Fruit fly (Drosophila melanogaster): ENCODE data around the gene kuk.

kuk gene

DNA sequence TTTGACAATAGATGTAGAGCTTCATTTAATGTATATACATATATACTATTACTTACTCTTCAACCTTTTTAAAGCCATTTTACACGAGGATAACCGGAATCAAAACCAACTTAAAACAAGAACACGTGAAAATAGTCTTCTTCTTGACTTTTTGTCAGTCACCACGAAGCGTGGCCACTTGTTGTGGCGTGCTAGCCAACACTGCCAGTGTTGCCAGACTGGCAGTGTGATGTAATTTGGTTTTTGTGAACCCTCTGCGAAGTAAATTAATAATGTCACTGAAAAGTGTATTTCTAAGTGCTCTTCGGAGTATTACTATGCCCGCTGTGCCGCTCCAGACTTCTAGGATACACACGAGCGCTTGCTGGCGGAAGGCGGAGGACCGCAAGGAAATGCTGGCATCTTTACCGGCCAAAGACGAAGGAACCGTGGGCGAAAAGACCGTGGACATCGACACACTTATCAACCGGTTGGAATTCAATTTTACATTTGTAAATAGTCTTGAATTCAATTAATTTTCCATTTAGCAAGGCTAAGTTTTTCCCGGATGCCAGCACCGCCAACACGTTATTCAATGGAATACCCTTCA lies 7.4 kb upstream of the kuk start, which contains the start of the genes Ns1 and mRpS11 (continued):
- peak; percentile 96 for TF ChIP-seq CG4617 (GFP tag; optimal IDR thresholded peaks at IDR 0.05; ENCODE audit: borderline replicate concordance)
- TF ChIP-seq CG8944 (GFP tag; optimal IDR thresholded peaks at IDR 0.05), result no peak
- no peak for TF ChIP-seq CG17328 (GFP tag; IDR thresholded peaks at IDR 0.05)
- TF ChIP-seq insv (GFP tag; optimal IDR thresholded peaks at IDR 0.05), result peak in 1 of 2 experiments; percentile 11
- peak; percentile 29 to 52 for TF ChIP-seq dpn (GFP tag; optimal IDR thresholded peaks at IDR 0.05)
- TF ChIP-seq CG33557 (GFP tag; optimal IDR thresholded peaks at IDR 0.05), result no peak
- TF ChIP-seq hb (GFP tag; IDR thresholded peaks at IDR 0.05; ENCODE audit: partially characterized antibody), result no peak
- no peak for TF ChIP-seq emc (GFP tag; optimal IDR thresholded peaks at IDR 0.05)
- peak; percentile 2 for TF ChIP-seq Atf-2 (GFP tag; optimal IDR thresholded peaks at IDR 0.05)
- peak; percentile 3 for TF ChIP-seq CG4854 (GFP tag; optimal IDR thresholded peaks at IDR 0.05)
- peak; percentile 23 for TF ChIP-seq pum (GFP tag; optimal IDR thresholded peaks at IDR 0.05)
- TF ChIP-seq vfl (GFP tag; optimal IDR thresholded peaks at IDR 0.05), result peak; percentile 22
- peak; percentile 93 for TF ChIP-seq Max (GFP tag; optimal IDR thresholded peaks at IDR 0.05)
- TF ChIP-seq sens (GFP tag), result peak; percentile 66
- peak; percentile 25; the same call in 1 of the 2 replicates for TF ChIP-seq Xrp1 (GFP tag; IDR thresholded peaks at IDR 0.05)
- no peak for TF ChIP-seq ERR (GFP tag; optimal IDR thresholded peaks at IDR 0.05)
- TF ChIP-seq MESR4 (GFP tag; optimal IDR thresholded peaks at IDR 0.05), result peak; percentile 96
- TF ChIP-seq z (GFP tag; IDR thresholded peaks at IDR 0.05), result no peak
- TF ChIP-seq CG1647 (GFP tag; optimal IDR thresholded peaks at IDR 0.05), result no peak
- no peak for TF ChIP-seq eyg (GFP tag; optimal IDR thresholded peaks at IDR 0.05)
- peak; percentile 4 for TF ChIP-seq CG4328 (GFP tag; optimal IDR thresholded peaks at IDR 0.05)
- no peak for TF ChIP-seq dmrt99B (tag; optimal IDR thresholded peaks at IDR 0.05)
- peak; percentile 14 for TF ChIP-seq bcd (GFP tag; optimal IDR thresholded peaks at IDR 0.05)
- no peak for TF ChIP-seq pros (GFP tag; optimal IDR thresholded peaks at IDR 0.05)
- TF ChIP-seq Drgx (GFP tag; IDR thresholded peaks at IDR 0.05), result no peak
- peak; percentile 28; the same call in 1 of the 2 replicates for TF ChIP-seq ato (GFP tag; IDR thresholded peaks at IDR 0.05; ENCODE audit: partially characterized antibody)
- TF ChIP-seq CG15073 (GFP tag; optimal IDR thresholded peaks at IDR 0.05), result no peak
- TF ChIP-seq Doc3 (GFP tag; IDR thresholded peaks at IDR 0.05; ENCODE audit: partially characterized antibody), result no peak
- TF ChIP-seq CG7745 (tag; optimal IDR thresholded peaks at IDR 0.05), result no peak
- peak; percentile 1 for TF ChIP-seq CG6683 (GFP tag; optimal IDR thresholded peaks at IDR 0.05)
- peak in 1 of 3 experiments; percentile 27 for TF ChIP-seq Stat92E (GFP tag; optimal IDR thresholded peaks at IDR 0.05)
- TF ChIP-seq scrt (GFP tag; optimal IDR thresholded peaks at IDR 0.05), result peak; percentile 95
- TF ChIP-seq CG30403 (GFP tag; optimal IDR thresholded peaks at IDR 0.05), result peak; percentile 51
- peak; percentile 28 for TF ChIP-seq CG12391 (tag; optimal IDR thresholded peaks at IDR 0.05)
- TF ChIP-seq CG6813 (GFP tag; optimal IDR thresholded peaks at IDR 0.05), result no peak
- 0 out of 3 replicates have a peak, but pooled peaks have one; percentile 54 for TF ChIP-seq ci (GFP tag; IDR thresholded peaks at IDR 0.05)
- no peak for TF ChIP-seq CG16815 (GFP tag; optimal IDR thresholded peaks at IDR 0.05)
- peak; percentile 40; the same call in 1 of the 2 replicates for TF ChIP-seq bbx (GFP tag; IDR thresholded peaks at IDR 0.05; ENCODE audit: partially characterized antibody)
- TF ChIP-seq sima (GFP tag; optimal IDR thresholded peaks at IDR 0.05), result no peak
- TF ChIP-seq ATbp (GFP tag; optimal IDR thresholded peaks at IDR 0.05), result no peak
- peak; percentile 37 for TF ChIP-seq CG3065 (GFP tag; optimal IDR thresholded peaks at IDR 0.05)
- no peak for TF ChIP-seq H15 (GFP tag; IDR thresholded peaks at IDR 0.05)
- no peak for TF ChIP-seq so (GFP tag; IDR thresholded peaks at IDR 0.05)
- TF ChIP-seq br (optimal IDR thresholded peaks at IDR 0.05), result no peak
- no peak for TF ChIP-seq CG8359 (GFP tag; optimal IDR thresholded peaks at IDR 0.05; ENCODE audit: borderline replicate concordance)
- TF ChIP-seq Nf-YC (tag; optimal IDR thresholded peaks at IDR 0.05), result peak; percentile 24
- peak; percentile 23 for TF ChIP-seq CG9797 (GFP tag; optimal IDR thresholded peaks at IDR 0.05)
- no peak for TF ChIP-seq Vsx1 (GFP tag; optimal IDR thresholded peaks at IDR 0.05)
- no peak for TF ChIP-seq zf30C (GFP tag; optimal IDR thresholded peaks at IDR 0.05)

Measured in whole organism, embryonic.